Fruit fly (Drosophila melanogaster) whole organism, pupa: Measurements from ENCODE around the gene Ulp1.

Experiments
- CG10348 ChIP-seq: fragments of 200-800 bp; sonication (Bioruptor generic); IDR thresholded peaks from 2 replicates; pipeline ENCODE4 v1.3.6; 2022; ENCODE audit warnings: missing biosample characterization, missing genetic modification characterization
- CG12605 ChIP-seq: fragments of 200-800 bp; sonication (Bioruptor generic); IDR thresholded peaks from 2 replicates; pipeline ENCODE4 v1.3.6; 2022; ENCODE audit warnings: missing biosample characterization, missing genetic modification characterization
- CG13204 ChIP-seq: fragments of 200-800 bp; sonication (Bioruptor generic); optimal IDR thresholded peaks from 2 replicates; lab custom pipeline; 2018; ENCODE audit warnings: missing biosample characterization, mild to moderate bottlenecking, missing genetic modification characterization, moderate library complexity
- CG14655 ChIP-seq: fragments of 200-800 bp; sonication (Bioruptor generic); optimal IDR thresholded peaks from 3 replicates; lab custom pipeline; 2017; ENCODE audit warnings: mild to moderate bottlenecking, missing biosample characterization, missing genetic modification reagents, missing genetic modification characterization
- CG15710 ChIP-seq: fragments of 200-800 bp; sonication (Bioruptor generic); optimal IDR thresholded peaks from 2 replicates; lab custom pipeline; 2018; ENCODE audit warnings: missing biosample characterization, mild to moderate bottlenecking, missing genetic modification characterization, moderate library complexity
- CG17806 ChIP-seq: fragments of 200-800 bp; sonication (Bioruptor generic); optimal IDR thresholded peaks from 2 replicates; lab custom pipeline; 2018; ENCODE audit warnings: missing biosample characterization, mild to moderate bottlenecking, missing genetic modification characterization, moderate library complexity
- CG32121 ChIP-seq: fragments of 200-800 bp; sonication (Bioruptor generic); IDR thresholded peaks from 2 replicates; pipeline ENCODE4 v1.3.6; 2022; ENCODE audit warnings: missing biosample characterization, missing genetic modification characterization
- CG34367 ChIP-seq: fragments of 200-800 bp; sonication (Bioruptor generic); optimal IDR thresholded peaks from 2 replicates; lab custom pipeline; 2018; ENCODE audit warnings: missing biosample characterization, mild to moderate bottlenecking, missing genetic modification characterization
- CG4496 ChIP-seq: fragments of 200-800 bp; sonication (Bioruptor generic); IDR thresholded peaks from 3 replicates; pipeline ENCODE4 v1.3.6; 2022; ENCODE audit warnings: missing biosample characterization, missing genetic modification characterization
- CG8159 ChIP-seq: fragments of 200-800 bp; sonication (Bioruptor generic); optimal IDR thresholded peaks from 3 replicates; lab custom pipeline; 2018; ENCODE audit warnings: missing biosample characterization, mild to moderate bottlenecking, missing genetic modification characterization, moderate library complexity
- CG8301 ChIP-seq: fragments of 200-800 bp; sonication (Bioruptor generic); optimal IDR thresholded peaks from 2 replicates; lab custom pipeline; 2018; ENCODE audit warnings: missing biosample characterization, mild to moderate bottlenecking, missing genetic modification characterization
- CG9948 ChIP-seq: fragments of 200-800 bp; sonication (Bioruptor generic); optimal IDR thresholded peaks from 2 replicates; lab custom pipeline; 2018; ENCODE audit warnings: missing biosample characterization, mild to moderate bottlenecking, missing genetic modification characterization, moderate library complexity
- D1 ChIP-seq: fragments of 200-800 bp; sonication (Bioruptor generic); optimal IDR thresholded peaks from 2 replicates; lab custom pipeline; 2018; ENCODE audit warnings: missing biosample characterization, mild to moderate bottlenecking, missing genetic modification characterization, moderate library complexity
- EcR ChIP-seq: fragments of 200-800 bp; sonication (Bioruptor generic); optimal IDR thresholded peaks from 3 replicates; lab custom pipeline; 2019; ENCODE audit warnings: missing biosample characterization, missing genetic modification characterization, mild to moderate bottlenecking, moderate library complexity, missing genetic modification reagents
- Ets98B ChIP-seq: fragments of 200-800 bp; sonication (Bioruptor generic); IDR thresholded peaks from 2 replicates; pipeline ENCODE4 v1.3.6; 2022; ENCODE audit warnings: missing biosample characterization, missing genetic modification characterization
- Pif1A ChIP-seq: fragments of 200-800 bp; sonication (Bioruptor generic); optimal IDR thresholded peaks from 3 replicates; lab custom pipeline; 2016; ENCODE audit warnings: missing biosample characterization, missing genetic modification characterization
- Pif1B ChIP-seq: fragments of 200-800 bp; sonication (Bioruptor generic); optimal IDR thresholded peaks from 3 replicates; lab custom pipeline; 2016; ENCODE audit warnings: missing biosample characterization, missing genetic modification characterization
- Snoo ChIP-seq: fragments of 200-800 bp; sonication (Bioruptor generic); optimal IDR thresholded peaks from 3 replicates; lab custom pipeline; 2017; ENCODE audit warnings: missing biosample characterization, mild to moderate bottlenecking, missing genetic modification characterization, inconsistent platforms
- fd96Ca ChIP-seq: fragments of 200-800 bp; sonication (Bioruptor generic); IDR thresholded peaks from 3 replicates; pipeline ENCODE4 v1.3.6; 2022; ENCODE audit warnings: missing biosample characterization, missing genetic modification characterization
- gl ChIP-seq: fragments of 200-800 bp; sonication (Bioruptor generic); optimal IDR thresholded peaks from 2 replicates; lab custom pipeline; 2018; ENCODE audit warnings: missing biosample characterization, mild to moderate bottlenecking, missing genetic modification characterization
- rn ChIP-seq: fragments of 200-800 bp; sonication (Bioruptor generic); IDR thresholded peaks from 2 replicates; pipeline ENCODE4 v1.3.6; 2022; ENCODE audit warnings: missing biosample characterization, missing genetic modification characterization

Ulp1 gene

DNA sequence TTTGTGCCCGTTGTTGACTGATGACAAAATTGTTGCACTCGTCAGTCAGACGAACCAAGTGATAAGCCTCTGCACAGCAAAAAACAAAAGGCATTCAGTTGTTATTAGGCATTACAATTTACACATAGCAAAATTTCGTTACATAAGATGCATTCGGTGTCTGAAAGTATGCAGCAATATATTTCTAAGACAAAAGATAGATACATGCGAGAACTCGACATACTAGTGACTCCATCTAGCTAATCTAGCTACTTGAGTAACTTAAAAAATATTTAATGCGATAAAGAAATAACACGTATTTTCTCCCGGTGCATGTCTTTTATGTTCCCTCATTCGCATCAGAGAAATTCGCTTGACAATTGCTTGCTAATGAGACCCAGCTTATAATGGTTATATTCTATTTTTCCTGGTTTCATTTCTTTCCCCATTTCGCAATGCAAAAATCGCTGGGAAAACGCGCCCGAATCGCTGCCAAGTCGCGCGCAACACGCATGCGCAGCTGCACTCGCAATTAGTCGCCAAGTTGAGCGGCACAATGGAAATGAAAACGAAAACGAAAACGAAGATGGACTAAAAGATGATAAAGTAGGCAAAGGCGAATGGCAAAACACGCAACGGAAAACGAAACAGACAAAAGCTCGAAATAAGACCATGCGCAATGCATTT is 45.6 kb downstream of the Ulp1 start:
- TF ChIP-seq CG15710 (tag; lab: Kevin White, UChicago) (peak; percentile 78), CG9948 (peak; percentile 69), CG4496 (GFP tag; lab: Robert Waterston, UW) (peak; percentile 41; the same call in 2 of the 3 replicates), Ets98B (GFP tag; lab: Robert Waterston, UW) (peak; percentile 36), CG34367 (tag; lab: Kevin White, UChicago) (peak; percentile 79), EcR (GFP tag; lab: Kevin White, UChicago) (no peak), CG8159 (tag; lab: Kevin White, UChicago) (peak; percentile 69), CG32121 (GFP tag; lab: Robert Waterston, UW) (peak; percentile 45; the same call in 1 of the 2 replicates), gl (tag; lab: Kevin White, UChicago) (peak; percentile 43), rn (0 out of 2 replicates have a peak, but pooled peaks have one; percentile 42), Pif1B (GFP tag; lab: Kevin White, UChicago) (peak; percentile 80), D1 (tag; lab: Kevin White, UChicago) (no peak), CG17806 (peak; percentile 51), CG13204 (GFP tag; lab: Kevin White, UChicago) (peak; percentile 43), CG10348 (no peak), CG14655 (peak; percentile 64), CG8301 (tag; lab: Kevin White, UChicago) (peak; percentile 52), CG12605 (no peak), Snoo (tag; lab: Kevin White, UChicago) (peak; percentile 49), Pif1A (GFP tag; lab: Kevin White, UChicago) (peak; percentile 86), fd96Ca (GFP tag; lab: Robert Waterston, UW) (peak; percentile 54; the same call in 1 of the 3 replicates)

DNA sequence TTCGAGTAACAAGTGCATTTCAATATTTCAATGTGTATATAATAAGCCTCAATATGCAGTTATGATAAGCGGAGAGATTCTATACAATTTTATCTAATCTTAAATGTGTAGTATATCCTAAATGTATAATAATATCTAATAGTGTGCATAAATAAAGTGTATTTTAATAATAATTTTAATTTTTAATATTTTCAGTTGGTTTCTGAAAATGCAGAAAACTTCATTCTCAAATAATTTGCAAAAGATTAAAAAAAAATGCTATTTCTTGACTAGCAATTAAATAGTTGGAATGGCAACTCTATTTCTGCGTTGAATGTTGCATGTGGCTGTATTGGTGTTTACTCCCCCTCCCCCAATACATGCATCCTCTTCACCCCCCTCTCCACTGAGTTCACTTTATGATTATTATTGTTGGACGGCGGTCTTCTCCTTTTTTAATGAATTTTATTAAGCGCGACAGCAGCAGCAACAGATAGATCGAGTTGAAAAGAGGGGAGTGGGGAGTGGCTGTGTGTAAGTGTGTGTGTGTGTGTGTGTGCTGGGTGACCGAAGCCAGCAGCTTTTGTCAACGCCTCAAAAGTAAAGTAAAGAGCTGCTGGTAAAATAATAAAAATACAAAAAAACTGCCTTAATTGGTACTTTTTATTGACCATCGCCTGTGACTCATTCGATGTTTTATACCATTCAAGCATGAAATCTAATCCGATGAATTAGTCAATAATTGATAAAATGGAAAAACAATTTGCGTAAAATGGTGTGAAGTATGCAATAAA is 47.2 kb downstream of the Ulp1 start:
- TF ChIP-seq D1 (tag; lab: Kevin White, UChicago) (peak; percentile 21), CG15710 (tag; lab: Kevin White, UChicago) (peak; percentile 52), CG9948 (peak; percentile 44), CG14655 (peak; percentile 40), CG17806 (peak; percentile 7), CG34367 (tag; lab: Kevin White, UChicago) (peak; percentile 32), CG8301 (tag; lab: Kevin White, UChicago) (peak; percentile 20), CG32121 (GFP tag; lab: Robert Waterston, UW) (no peak), Snoo (tag; lab: Kevin White, UChicago) (no peak), Ets98B (GFP tag; lab: Robert Waterston, UW) (no peak), CG8159 (tag; lab: Kevin White, UChicago) (peak; percentile 69), CG13204 (GFP tag; lab: Kevin White, UChicago) (peak; percentile 47)

DNA sequence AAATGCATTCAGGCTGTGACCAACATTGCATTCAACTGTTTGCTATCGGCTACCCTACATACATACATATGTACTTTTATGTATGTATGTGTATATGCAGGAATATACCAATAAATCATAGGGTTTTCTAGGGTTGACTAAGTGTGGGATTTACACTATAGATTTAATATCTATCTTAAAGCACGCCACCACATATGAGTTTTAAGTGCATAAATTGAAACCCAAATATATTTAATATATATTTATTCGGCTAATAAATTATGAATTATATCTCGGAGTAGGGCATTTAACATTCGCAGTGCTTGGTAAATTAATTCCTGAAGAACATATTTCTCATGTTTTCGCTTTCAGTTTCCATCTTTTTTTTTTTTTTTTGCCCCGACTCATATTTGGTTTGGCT is 48.0 kb downstream of the Ulp1 start:
- TF ChIP-seq Pif1B (GFP tag; lab: Kevin White, UChicago) (peak; percentile 53), fd96Ca (GFP tag; lab: Robert Waterston, UW) (no peak), Ets98B (GFP tag; lab: Robert Waterston, UW) (peak; percentile 21), CG8301 (tag; lab: Kevin White, UChicago) (peak; percentile 42), CG34367 (tag; lab: Kevin White, UChicago) (peak; percentile 85), gl (tag; lab: Kevin White, UChicago) (no peak), CG32121 (GFP tag; lab: Robert Waterston, UW) (no peak; the same call in 1 of the 2 replicates), CG10348 (no peak), CG15710 (tag; lab: Kevin White, UChicago) (peak; percentile 84), CG14655 (peak; percentile 69), CG13204 (GFP tag; lab: Kevin White, UChicago) (no peak), Snoo (tag; lab: Kevin White, UChicago) (peak; percentile 80), CG4496 (GFP tag; lab: Robert Waterston, UW) (no peak; the same call in 2 of the 3 replicates), rn (no peak), Pif1A (GFP tag; lab: Kevin White, UChicago) (no peak), D1 (tag; lab: Kevin White, UChicago) (peak; percentile 31), CG9948 (peak; percentile 84), CG8159 (tag; lab: Kevin White, UChicago) (peak; percentile 80), CG12605 (no peak), EcR (GFP tag; lab: Kevin White, UChicago) (no peak), CG17806 (peak; percentile 66)
- TF ChIP-seq, all 21 proteins: peak for 11

DNA sequence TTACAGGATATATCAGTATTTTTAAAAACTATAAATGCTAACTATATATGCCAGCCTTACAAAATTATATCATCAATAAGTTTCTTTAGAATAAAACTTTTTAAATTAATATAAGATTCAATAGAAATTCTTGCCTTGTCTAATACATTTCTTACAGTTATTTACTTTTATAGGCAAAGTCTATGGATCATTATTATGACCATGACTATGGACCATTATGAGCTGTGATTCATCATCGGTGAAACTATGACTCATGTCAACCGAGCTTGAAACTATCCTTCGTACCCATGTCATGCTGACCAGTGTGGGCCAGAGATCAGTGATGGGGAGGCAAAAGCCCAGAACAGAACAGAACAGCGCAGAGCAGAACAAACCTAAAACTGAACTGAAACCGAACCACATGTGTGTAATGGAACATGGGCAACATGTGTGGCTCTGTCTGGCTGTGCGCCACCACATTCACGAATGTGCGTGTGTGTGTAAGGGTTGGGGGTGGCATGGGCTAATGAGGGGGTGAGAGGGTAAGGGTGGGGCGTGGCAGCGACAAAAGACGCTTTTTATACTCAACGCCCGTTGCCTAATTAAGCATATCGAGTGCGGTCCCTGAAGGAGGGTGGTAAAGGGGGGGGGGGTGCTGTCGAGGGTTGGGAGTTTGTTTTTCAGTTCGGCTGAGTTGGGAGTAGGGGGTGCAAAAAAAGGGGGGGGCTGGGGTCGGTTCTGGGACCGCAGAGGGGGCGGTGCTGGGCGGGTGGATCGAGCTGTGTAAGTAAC is 49.3 kb downstream of the Ulp1 start:
- peak; percentile 50 for TF ChIP-seq CG14655
- TF ChIP-seq CG15710 (tag; lab: Kevin White, UChicago), result peak; percentile 20
- TF ChIP-seq CG8159 (tag; lab: Kevin White, UChicago), result peak; percentile 60
- no peak for TF ChIP-seq EcR (GFP tag; lab: Kevin White, UChicago)
- no peak for TF ChIP-seq Pif1B (GFP tag; lab: Kevin White, UChicago)
- TF ChIP-seq CG9948, result peak; percentile 19
